5 fruit fly cellular contexts compared by ENCODE assay signal in the genomic region with DNA sequence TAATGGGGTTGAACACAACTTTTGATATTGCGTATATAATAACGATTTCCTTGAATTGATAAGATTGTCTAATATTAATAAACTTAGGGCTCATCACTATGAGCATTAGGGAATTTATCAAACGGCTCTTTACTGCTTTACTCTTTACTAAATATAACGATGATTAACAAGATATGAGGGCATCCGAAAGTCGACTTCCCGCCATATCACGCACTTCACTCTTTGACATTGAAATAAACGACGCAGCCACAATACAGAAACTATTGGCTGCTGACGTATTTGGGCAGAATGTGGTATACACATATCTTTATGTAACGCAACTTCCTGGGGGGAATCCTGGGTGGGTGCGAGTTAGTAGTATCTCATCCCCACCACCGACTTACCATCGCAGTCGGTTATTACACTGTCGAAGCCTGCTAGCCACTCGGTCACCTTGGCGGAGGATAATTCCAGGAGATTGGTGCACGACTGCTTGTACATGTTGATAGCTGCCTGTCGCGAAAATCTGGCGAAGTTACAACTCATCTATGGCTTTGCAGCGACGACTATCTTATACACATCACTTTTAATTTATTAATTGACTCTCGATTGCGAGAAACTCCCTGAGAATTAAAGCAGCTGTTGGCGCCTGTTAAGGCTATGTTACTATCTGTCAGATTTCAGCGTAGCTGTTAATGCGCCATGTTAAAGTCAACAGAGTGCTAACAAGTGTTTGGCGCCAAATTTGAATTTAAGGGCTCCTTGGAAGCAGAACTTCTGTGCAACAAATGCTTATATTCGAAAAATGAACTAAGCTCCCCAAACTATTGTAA.
TF ChIP-seq lines count a peak whose summit lies in the region.

CG5567 (minus strand) TSS at position 653 of the 812 bp plus-strand sequence.

- TF ChIP-seq CTCF in whole organism, embryonic (GFP tag; optimal IDR thresholded peaks at IDR 0.05; lab: Kevin White, UChicago) = no peak

TF ChIP-seq in whole organism, adult, 20 proteins besides CTCF, POLR2A, EP300 and RAD21:
- no peak for TF ChIP-seq kay (GFP tag; lab: Kevin White, UChicago; ENCODE audit: borderline replicate concordance)
- peak; percentile 10 for TF ChIP-seq CG12768 (GFP tag; optimal IDR thresholded peaks at IDR 0.05; lab: Kevin White, UChicago)
TF ChIP-seq in whole organism, adult: peak in this region for 1.

TF ChIP-seq in whole organism, embryonic, 481 proteins besides CTCF, POLR2A, EP300 and RAD21 (continues in another document):
- no peak for TF ChIP-seq CG8089 (GFP tag; optimal IDR thresholded peaks at IDR 0.05; lab: Kevin White, UChicago)
- no peak for TF ChIP-seq Kr (GFP tag; optimal IDR thresholded peaks at IDR 0.05; lab: Kevin White, UChicago)
- TF ChIP-seq BEAF-32 (GFP tag; optimal IDR thresholded peaks at IDR 0.05; lab: Kevin White, UChicago) = no peak
- TF ChIP-seq CG33557 (GFP tag; optimal IDR thresholded peaks at IDR 0.05; lab: Kevin White, UChicago) = no peak
- TF ChIP-seq CG18262 (tag; optimal IDR thresholded peaks at IDR 0.05; lab: Kevin White, UChicago) = no peak
- TF ChIP-seq CG10321 (GFP tag; IDR thresholded peaks at IDR 0.05; lab: Robert Waterston, UW) = no peak
- TF ChIP-seq Atf3 (GFP tag; optimal IDR thresholded peaks at IDR 0.05; lab: Kevin White, UChicago) = no peak
- no peak for TF ChIP-seq CG9817 (tag; optimal IDR thresholded peaks at IDR 0.05; lab: Kevin White, UChicago)
- no peak for TF ChIP-seq CG14050 (GFP tag; IDR thresholded peaks at IDR 0.05; lab: Robert Waterston, UW)
- no peak for TF ChIP-seq CG9215 (GFP tag; IDR thresholded peaks at IDR 0.05; lab: Robert Waterston, UW)
- TF ChIP-seq lbe (GFP tag; optimal IDR thresholded peaks at IDR 0.05; lab: Kevin White, UChicago) = no peak
- TF ChIP-seq CG8388 (GFP tag; optimal IDR thresholded peaks at IDR 0.05; lab: Kevin White, UChicago) = no peak
- TF ChIP-seq Ravus (GFP tag; IDR thresholded peaks at IDR 0.05; lab: Robert Waterston, UW) = no peak
- TF ChIP-seq CG11398 (GFP tag; optimal IDR thresholded peaks at IDR 0.05; lab: Kevin White, UChicago) = no peak
- no peak for TF ChIP-seq CG10979 (tag; optimal IDR thresholded peaks at IDR 0.05; lab: Kevin White, UChicago)
- no peak for TF ChIP-seq fd96Cb (tag; optimal IDR thresholded peaks at IDR 0.05; lab: Kevin White, UChicago)
- TF ChIP-seq CG14860 (GFP tag; IDR thresholded peaks at IDR 0.05; lab: Robert Waterston, UW; ENCODE audit: partially characterized antibody) = no peak
- TF ChIP-seq D (optimal IDR thresholded peaks at IDR 0.05; lab: Kevin White, UChicago) = no peak
- TF ChIP-seq D (GFP tag; optimal IDR thresholded peaks at IDR 0.05; lab: Kevin White, UChicago) = no peak
- TF ChIP-seq D19A (tag; optimal IDR thresholded peaks at IDR 0.05; lab: Kevin White, UChicago) = peak; percentile 97

TF ChIP-seq in whole organism, prepupa, 60 proteins besides CTCF, POLR2A, EP300 and RAD21:
- TF ChIP-seq Ets96B (tag; optimal IDR thresholded peaks at IDR 0.05; lab: Kevin White, UChicago) (no peak), esn (GFP tag; optimal IDR thresholded peaks at IDR 0.05; lab: Kevin White, UChicago) (peak; percentile 16), CG6854 (GFP tag; optimal IDR thresholded peaks at IDR 0.05; lab: Kevin White, UChicago) (no peak), CG3032 (tag; optimal IDR thresholded peaks at IDR 0.05; lab: Kevin White, UChicago) (peak; percentile 74), CG11762 (GFP tag; optimal IDR thresholded peaks at IDR 0.05; lab: Kevin White, UChicago; ENCODE audit: insufficient read depth) (no peak), CG16779 (tag; optimal IDR thresholded peaks at IDR 0.05; lab: Kevin White, UChicago) (no peak), Hr39 (GFP tag; optimal IDR thresholded peaks at IDR 0.05; lab: Kevin White, UChicago) (no peak), CG3919 (GFP tag; optimal IDR thresholded peaks at IDR 0.05; lab: Kevin White, UChicago) (no peak), CG6792 (GFP tag; optimal IDR thresholded peaks at IDR 0.05; lab: Kevin White, UChicago) (no peak), CG11902 (GFP tag; optimal IDR thresholded peaks at IDR 0.05; lab: Kevin White, UChicago) (no peak), CG8119 (GFP tag; IDR thresholded peaks at IDR 0.05; lab: Robert Waterston, UW) (no peak), Lpt (GFP tag; optimal IDR thresholded peaks at IDR 0.05; lab: Kevin White, UChicago) (no peak), Eip78C (GFP tag; lab: Kevin White, UChicago) (peak; percentile 56), svp (GFP tag; lab: Kevin White, UChicago) (peak; percentile 72), eg (GFP tag; IDR thresholded peaks at IDR 0.05; lab: Robert Waterston, UW) (peak; percentile 33; the same call in 1 of the 3 replicates), Sox102F (GFP tag; optimal IDR thresholded peaks at IDR 0.05; lab: Kevin White, UChicago) (no peak), CG15336 (GFP tag; IDR thresholded peaks at IDR 0.05; lab: Robert Waterston, UW) (no peak), Sox14 (GFP tag; optimal IDR thresholded peaks at IDR 0.05; lab: Kevin White, UChicago) (peak; percentile 14), achi (GFP tag; optimal IDR thresholded peaks at IDR 0.05; lab: Kevin White, UChicago) (peak; percentile 98), CG32006 (GFP tag; optimal IDR thresholded peaks at IDR 0.05; lab: Kevin White, UChicago) (peak; percentile 28)

TF ChIP-seq in whole organism, pupa, 21 proteins besides CTCF, POLR2A, EP300 and RAD21:
- peak; percentile 38 for TF ChIP-seq EcR (GFP tag; optimal IDR thresholded peaks at IDR 0.05; lab: Kevin White, UChicago)
- TF ChIP-seq Pif1A (GFP tag; optimal IDR thresholded peaks at IDR 0.05; lab: Kevin White, UChicago) = no peak
- no peak for TF ChIP-seq CG8159 (tag; optimal IDR thresholded peaks at IDR 0.05; lab: Kevin White, UChicago)
- TF ChIP-seq D1 (tag; optimal IDR thresholded peaks at IDR 0.05; lab: Kevin White, UChicago) = no peak
- no peak for TF ChIP-seq CG14655 (GFP tag; optimal IDR thresholded peaks at IDR 0.05; lab: Kevin White, UChicago)
- TF ChIP-seq CG4496 (GFP tag; IDR thresholded peaks at IDR 0.05; lab: Robert Waterston, UW) = no peak; the same call in 2 of the 3 replicates
- TF ChIP-seq rn (GFP tag; IDR thresholded peaks at IDR 0.05; lab: Robert Waterston, UW) = no peak
- TF ChIP-seq Ets98B (GFP tag; IDR thresholded peaks at IDR 0.05; lab: Robert Waterston, UW) = no peak
- no peak for TF ChIP-seq CG15710 (tag; optimal IDR thresholded peaks at IDR 0.05; lab: Kevin White, UChicago)
- TF ChIP-seq fd96Ca (GFP tag; IDR thresholded peaks at IDR 0.05; lab: Robert Waterston, UW) = 0 out of 3 replicates have a peak, but pooled peaks have one; percentile 17
- peak; percentile 10 for TF ChIP-seq CG17806 (tag; optimal IDR thresholded peaks at IDR 0.05; lab: Kevin White, UChicago)
- TF ChIP-seq gl (tag; optimal IDR thresholded peaks at IDR 0.05; lab: Kevin White, UChicago) = no peak
- no peak for TF ChIP-seq CG34367 (tag; optimal IDR thresholded peaks at IDR 0.05; lab: Kevin White, UChicago)
- no peak for TF ChIP-seq CG13204 (GFP tag; optimal IDR thresholded peaks at IDR 0.05; lab: Kevin White, UChicago)
- TF ChIP-seq Snoo (tag; optimal IDR thresholded peaks at IDR 0.05; lab: Kevin White, UChicago) = peak; percentile 2
- no peak for TF ChIP-seq Pif1B (GFP tag; optimal IDR thresholded peaks at IDR 0.05; lab: Kevin White, UChicago)
- no peak for TF ChIP-seq CG10348 (GFP tag; IDR thresholded peaks at IDR 0.05; lab: Robert Waterston, UW)
- no peak for TF ChIP-seq CG9948 (tag; optimal IDR thresholded peaks at IDR 0.05; lab: Kevin White, UChicago)
- 0 out of 2 replicates have a peak, but pooled peaks have one; percentile 19 for TF ChIP-seq CG12605 (GFP tag; IDR thresholded peaks at IDR 0.05; lab: Robert Waterston, UW)
- TF ChIP-seq CG32121 (GFP tag; IDR thresholded peaks at IDR 0.05; lab: Robert Waterston, UW) = 0 out of 2 replicates have a peak, but pooled peaks have one; percentile 33
- no peak for TF ChIP-seq CG8301 (tag; optimal IDR thresholded peaks at IDR 0.05; lab: Kevin White, UChicago)

TF ChIP-seq in whole organism, wandering third instar larva, 38 proteins besides CTCF, POLR2A, EP300 and RAD21:
- TF ChIP-seq Rel (GFP tag; optimal IDR thresholded peaks at IDR 0.05; lab: Kevin White, UChicago) (no peak), Rel (tag; optimal IDR thresholded peaks at IDR 0.05; lab: Kevin White, UChicago) (peak; percentile 23), foxo (GFP tag; optimal IDR thresholded peaks at IDR 0.05; lab: Kevin White, UChicago) (peak in 1 of 2 experiments; percentile 23), pan (optimal IDR thresholded peaks at IDR 0.05; lab: Kevin White, UChicago) (no peak), rgr (GFP tag; optimal IDR thresholded peaks at IDR 0.05; lab: Kevin White, UChicago) (no peak), woc (GFP tag; optimal IDR thresholded peaks at IDR 0.05; lab: Kevin White, UChicago) (peak; percentile 41), sage (GFP tag; optimal IDR thresholded peaks at IDR 0.05; lab: Kevin White, UChicago) (no peak)
